Fruit fly (Drosophila melanogaster) whole organism, embryonic: ENCODE measurements around the gene IntS10.
A peak's percentile ranks its signal among the peaks of the same experiment; 100 is the strongest.

Experiments
- ATbp ChIP-seq: fragments of 200-800 bp; sonication (Bioruptor generic); optimal IDR thresholded peaks from 2 replicates; lab custom pipeline; 2017; ENCODE audit warnings: missing biosample characterization, mild to moderate bottlenecking, missing genetic modification characterization, missing genetic modification reagents
- Awh ChIP-seq: fragments of 200-800 bp; sonication (Bioruptor generic); IDR thresholded peaks from 2 replicates; pipeline ENCODE4, ENCODE4 v1.3.6; 2022; ENCODE audit warnings: missing biosample characterization, missing genetic modification characterization
- Blimp-1 ChIP-seq: fragments of 200-800 bp; sonication (Bioruptor generic); optimal IDR thresholded peaks from 3 replicates; lab custom pipeline; 2018; ENCODE audit warnings: missing biosample characterization, missing genetic modification characterization, mild to moderate bottlenecking, moderate library complexity, missing genetic modification reagents
- CG10267 ChIP-seq: fragments of 200-800 bp; sonication (Bioruptor generic); optimal IDR thresholded peaks from 2 replicates; lab custom pipeline; 2018; ENCODE audit warnings: missing biosample characterization, mild to moderate bottlenecking, missing genetic modification characterization, moderate library complexity
- CG12155 ChIP-seq: fragments of 200-800 bp; sonication (Bioruptor generic); optimal IDR thresholded peaks from 3 replicates; lab custom pipeline; 2016; ENCODE audit warnings: missing biosample characterization, missing genetic modification characterization
- CG12219 ChIP-seq: fragments of 200-800 bp; sonication (Bioruptor generic); optimal IDR thresholded peaks from 3 replicates; lab custom pipeline; 2018; ENCODE audit warnings: missing biosample characterization, mild to moderate bottlenecking, missing genetic modification characterization
- CG12769 ChIP-seq: fragments of 200-800 bp; sonication (Bioruptor generic); optimal IDR thresholded peaks from 2 replicates; lab custom pipeline; 2019; ENCODE audit warnings: missing biosample characterization, mild to moderate bottlenecking, missing genetic modification characterization, moderate library complexity
- CG13123 ChIP-seq: fragments of 200-800 bp; sonication (Bioruptor generic); optimal IDR thresholded peaks from 2 replicates; lab custom pipeline; 2016; ENCODE audit warnings: missing biosample characterization, missing genetic modification characterization
- CG13775 ChIP-seq: fragments of 200-800 bp; sonication (Bioruptor generic); optimal IDR thresholded peaks from 3 replicates; lab custom pipeline; 2017; ENCODE audit warnings: missing biosample characterization, mild to moderate bottlenecking, missing genetic modification characterization
- CG1647 ChIP-seq: fragments of 200-800 bp; sonication (Bioruptor generic); optimal IDR thresholded peaks from 3 replicates; lab custom pipeline; 2016; ENCODE audit warnings: missing biosample characterization, missing genetic modification characterization
- CG1792 ChIP-seq: fragments of 200-800 bp; sonication (Bioruptor generic); optimal IDR thresholded peaks from 2 replicates; lab custom pipeline; 2016; ENCODE audit warnings: missing biosample characterization, missing genetic modification characterization
- CG2199 ChIP-seq: fragments of 200-800 bp; sonication (Bioruptor generic); IDR thresholded peaks from 3 replicates; pipeline ENCODE4 v1.3.6; 2022; ENCODE audit warnings: missing biosample characterization, missing genetic modification characterization
- CG2875 ChIP-seq: fragments of 200-800 bp; sonication (Bioruptor generic); optimal IDR thresholded peaks from 2 replicates; lab custom pipeline; 2017; ENCODE audit warnings: missing biosample characterization, mild to moderate bottlenecking, missing genetic modification characterization, missing genetic modification reagents
- CG31365 ChIP-seq: fragments of 200-800 bp; sonication (Bioruptor generic); optimal IDR thresholded peaks from 2 replicates; lab custom pipeline; 2018; ENCODE audit warnings: missing biosample characterization, mild to moderate bottlenecking, missing genetic modification characterization
- CG3163 ChIP-seq: fragments of 200-800 bp; sonication (Bioruptor generic); optimal IDR thresholded peaks from 3 replicates; lab custom pipeline; 2016; ENCODE audit warnings: missing biosample characterization, missing genetic modification characterization
- CG42726 ChIP-seq: fragments of 200-800 bp; sonication (Bioruptor generic); IDR thresholded peaks from 2 replicates; pipeline ENCODE4 v1.3.6; 2022; ENCODE audit warnings: missing biosample characterization, missing genetic modification characterization; ENCODE audit not compliant: partially characterized antibody
- CG5953 ChIP-seq: fragments of 200-800 bp; sonication (Bioruptor generic); IDR thresholded peaks from 2 replicates; pipeline ENCODE4 v1.3.6; 2022; ENCODE audit warnings: missing biosample characterization, missing genetic modification characterization
- CG7556 ChIP-seq: fragments of 200-800 bp; sonication (Bioruptor generic); optimal IDR thresholded peaks from 2 replicates; lab custom pipeline; 2017; ENCODE audit warnings: missing biosample characterization, mild to moderate bottlenecking, missing genetic modification characterization
- CG7745 ChIP-seq: fragments of 200-800 bp; sonication (Bioruptor generic); optimal IDR thresholded peaks from 2 replicates; lab custom pipeline; 2018; ENCODE audit warnings: missing biosample characterization, mild to moderate bottlenecking, missing genetic modification characterization, moderate library complexity
- Dbx ChIP-seq: fragments of 200-800 bp; sonication (Bioruptor generic); IDR thresholded peaks from 3 replicates; pipeline ENCODE4 v1.3.6; 2022; ENCODE audit warnings: missing biosample characterization, missing genetic modification characterization
- Dfd ChIP-seq, 2 experiments: fragments of >200 bp; optimal IDR thresholded peaks; 2 replicates each; lab custom pipeline; 2017; ENCODE audit warnings: missing biosample characterization in 2 of 2, missing genetic modification characterization in 2 of 2
- Doc2 ChIP-seq: fragments of 200-800 bp; sonication (Bioruptor generic); IDR thresholded peaks from 2 replicates; pipeline ENCODE4 v1.3.6; 2022; ENCODE audit warnings: missing biosample characterization, missing genetic modification characterization
- Fer1 ChIP-seq: fragments of 200-800 bp; sonication (Bioruptor generic); optimal IDR thresholded peaks from 2 replicates; lab custom pipeline; 2017; ENCODE audit warnings: missing biosample characterization, mild to moderate bottlenecking, missing genetic modification characterization
- Gsc ChIP-seq: fragments of 200-800 bp; sonication (Bioruptor generic); IDR thresholded peaks from 2 replicates; pipeline ENCODE4 v1.3.6; 2022; ENCODE audit warnings: missing biosample characterization, missing genetic modification characterization
- H2.0 ChIP-seq: fragments of 200-800 bp; sonication (Bioruptor generic); IDR thresholded peaks from 2 replicates; pipeline ENCODE4 v1.3.6; 2022; ENCODE audit warnings: missing biosample characterization, missing genetic modification characterization
- HHEX ChIP-seq: fragments of 200-800 bp; sonication (Bioruptor generic); optimal IDR thresholded peaks from 3 replicates; lab custom pipeline; 2017; ENCODE audit warnings: missing biosample characterization, mild to moderate bottlenecking, missing genetic modification characterization, missing genetic modification reagents
- Hmx ChIP-seq: fragments of 200-800 bp; sonication (Bioruptor generic); optimal IDR thresholded peaks from 2 replicates; lab custom pipeline; 2016; ENCODE audit warnings: missing biosample characterization, missing genetic modification characterization
- Nf-YB ChIP-seq: fragments of 200-800 bp; sonication (Bioruptor generic); optimal IDR thresholded peaks from 3 replicates; lab custom pipeline; 2019; ENCODE audit warnings: missing biosample characterization, mild to moderate bottlenecking, missing genetic modification characterization, moderate library complexity
- Sox100B ChIP-seq: fragments of 200-800 bp; sonication (Bioruptor generic); optimal IDR thresholded peaks from 3 replicates; lab custom pipeline; 2018; ENCODE audit warnings: missing biosample characterization, mild to moderate bottlenecking, missing genetic modification characterization
- Stat92E ChIP-seq, 3 experiments: fragments of >200 bp in 2 of 3; fragments of 200-800 bp in 1 of 3; sonication (Bioruptor generic) in 1 of 3; optimal IDR thresholded peaks; 2 replicates each; lab custom pipeline; 2017 to 2019; ENCODE audit warnings: missing biosample characterization in 3 of 3, missing genetic modification characterization in 3 of 3, mild to moderate bottlenecking in 1 of 3, moderate library complexity in 1 of 3
- Trl ChIP-seq, 3 experiments: fragments of >200 bp in 2 of 3; fragments of 200-800 bp in 1 of 3; sonication (Bioruptor generic) in 1 of 3; optimal IDR thresholded peaks; 2 replicates in 1 of 3; 3 replicates in 2 of 3; lab custom pipeline; 2016 to 2017; ENCODE audit warnings: missing biosample characterization in 1 of 3, missing genetic modification characterization in 1 of 3
- ap ChIP-seq: fragments of 200-800 bp; sonication (Bioruptor generic); IDR thresholded peaks from 2 replicates; pipeline ENCODE4 v1.3.6; 2022; ENCODE audit warnings: missing biosample characterization, missing genetic modification characterization
- chn ChIP-seq: fragments of 200-800 bp; sonication (Bioruptor generic); optimal IDR thresholded peaks from 2 replicates; lab custom pipeline; 2016; ENCODE audit warnings: missing biosample characterization, missing genetic modification characterization
- ci ChIP-seq: fragments of 200-800 bp; sonication (Bioruptor generic); IDR thresholded peaks from 3 replicates; pipeline ENCODE4 v1.3.6; 2022; ENCODE audit warnings: missing biosample characterization, missing genetic modification characterization
- gcm ChIP-seq: fragments of 200-800 bp; sonication (Bioruptor generic); optimal IDR thresholded peaks from 2 replicates; lab custom pipeline; 2019; ENCODE audit warnings: missing biosample characterization, mild to moderate bottlenecking, missing genetic modification characterization, moderate library complexity
- her ChIP-seq: fragments of 200-800 bp; sonication (Bioruptor generic); optimal IDR thresholded peaks from 2 replicates; lab custom pipeline; 2016; ENCODE audit warnings: missing biosample characterization, missing genetic modification characterization
- inv ChIP-seq: fragments of 200-800 bp; sonication (Bioruptor generic); IDR thresholded peaks from 2 replicates; pipeline ENCODE4 v1.3.6; 2022; ENCODE audit warnings: missing biosample characterization, missing genetic modification characterization; ENCODE audit not compliant: partially characterized antibody
- lilli ChIP-seq: fragments of 200-800 bp; sonication (Bioruptor generic); optimal IDR thresholded peaks from 3 replicates; lab custom pipeline; 2016; ENCODE audit warnings: missing biosample characterization, missing genetic modification characterization
- lola ChIP-seq, 3 experiments: fragments of >200 bp in 2 of 3; fragments of 200-800 bp in 1 of 3; sonication (Bioruptor generic) in 1 of 3; optimal IDR thresholded peaks; 2 replicates each; lab custom pipeline; 2017 to 2019; ENCODE audit warnings: missing biosample characterization in 3 of 3, missing genetic modification characterization in 3 of 3, mild to moderate bottlenecking in 1 of 3, moderate library complexity in 1 of 3
- onecut ChIP-seq: fragments of 200-800 bp; sonication (Bioruptor generic); IDR thresholded peaks from 2 replicates; pipeline ENCODE4 v1.3.6; 2022; ENCODE audit warnings: missing biosample characterization, missing genetic modification characterization
- pita ChIP-seq: fragments of 200-800 bp; sonication (Bioruptor generic); optimal IDR thresholded peaks from 2 replicates; lab custom pipeline; 2017; ENCODE audit warnings: missing biosample characterization, mild to moderate bottlenecking, missing genetic modification characterization
- pnt ChIP-seq: fragments of 200-800 bp; sonication (Bioruptor generic); optimal IDR thresholded peaks from 3 replicates; lab custom pipeline; 2016; ENCODE audit warnings: missing biosample characterization, missing genetic modification characterization
- pzg ChIP-seq: fragments of 200-800 bp; sonication (Bioruptor generic); optimal IDR thresholded peaks from 3 replicates; lab custom pipeline; 2018; ENCODE audit warnings: missing biosample characterization, mild to moderate bottlenecking, missing genetic modification characterization, moderate library complexity
- ranshi ChIP-seq: fragments of 200-800 bp; sonication (Bioruptor generic); IDR thresholded peaks from 2 replicates; pipeline ENCODE4 v1.3.6; 2022; ENCODE audit warnings: missing biosample characterization, missing genetic modification characterization
- row ChIP-seq: fragments of 200-800 bp; sonication (Bioruptor generic); IDR thresholded peaks from 3 replicates; pipeline ENCODE4 v1.3.6; 2022; ENCODE audit warnings: missing biosample characterization, missing genetic modification characterization
- slp2 ChIP-seq: fragments of 200-800 bp; sonication (Bioruptor generic); optimal IDR thresholded peaks from 2 replicates; lab custom pipeline; 2016; ENCODE audit warnings: missing biosample characterization, missing genetic modification characterization
- sqz ChIP-seq: fragments of 200-800 bp; sonication (Bioruptor generic); optimal IDR thresholded peaks from 3 replicates; lab custom pipeline; 2018; ENCODE audit warnings: missing biosample characterization, mild to moderate bottlenecking, missing genetic modification characterization
- tgo ChIP-seq: fragments of 200-800 bp; sonication (Bioruptor generic); IDR thresholded peaks from 3 replicates; pipeline ENCODE4 v1.3.6; 2022; ENCODE audit warnings: missing biosample characterization, missing genetic modification characterization
- tup ChIP-seq: fragments of 200-800 bp; sonication (Bioruptor generic); optimal IDR thresholded peaks from 2 replicates; lab custom pipeline; 2016; ENCODE audit warnings: missing biosample characterization, mild to moderate bottlenecking, missing genetic modification characterization, moderate library complexity
- tx ChIP-seq: fragments of 200-800 bp; sonication (Bioruptor generic); optimal IDR thresholded peaks from 2 replicates; lab custom pipeline; 2016; ENCODE audit warnings: missing biosample characterization, missing genetic modification characterization

IntS10 gene

dm6 chr3L:3852842-3853241, 46.3 kb downstream of the IntS10 start (continued):
- peak; percentile 92 for TF ChIP-seq ci (GFP tag; lab: Robert Waterston, UW)
- peak; percentile 48; the same call in 1 of the 2 replicates for TF ChIP-seq CG5953 (GFP tag; lab: Robert Waterston, UW)
- TF ChIP-seq CG12769 (tag; lab: Kevin White, UChicago) = peak; percentile 39
- TF ChIP-seq Stat92E (GFP tag; optimal IDR thresholded peaks at IDR 0.05; lab: Kevin White, UChicago) = no peak
- no peak for TF ChIP-seq Dfd (GFP tag; optimal IDR thresholded peaks at IDR 0.05; lab: Kevin White, UChicago)
- TF ChIP-seq tup = peak; percentile 42
- TF ChIP-seq ATbp (GFP tag; lab: Kevin White, UChicago) = peak; percentile 74
- no peak for TF ChIP-seq Hmx (GFP tag; lab: Kevin White, UChicago)
- TF ChIP-seq Sox100B (GFP tag; lab: Kevin White, UChicago) = peak; percentile 21
- TF ChIP-seq CG13123 (GFP tag; lab: Kevin White, UChicago) = peak; percentile 10
- TF ChIP-seq Nf-YB = peak; percentile 65
- peak; percentile 30; the same call in 1 of the 2 replicates for TF ChIP-seq ranshi
- TF ChIP-seq CG3163 = no peak
- peak; percentile 38 for TF ChIP-seq slp2 (GFP tag; lab: Kevin White, UChicago)
- peak; percentile 34 for TF ChIP-seq gcm (GFP tag; lab: Kevin White, UChicago)
- TF ChIP-seq Trl (optimal IDR thresholded peaks at IDR 0.05; lab: Kevin White, UChicago) = no peak
- peak; percentile 1 for TF ChIP-seq Trl (GFP tag; optimal IDR thresholded peaks at IDR 0.05; lab: Kevin White, UChicago)
- peak in 1 of 3 experiments; percentile 67 for TF ChIP-seq lola (GFP tag; optimal IDR thresholded peaks at IDR 0.05; lab: Kevin White, UChicago)
- no peak for TF ChIP-seq HHEX
- TF ChIP-seq pita = no peak
- TF ChIP-seq H2.0 (GFP tag; lab: Robert Waterston, UW) = peak; percentile 24; the same call in 1 of the 2 replicates
- TF ChIP-seq CG2875 (GFP tag; lab: Kevin White, UChicago) = no peak
- TF ChIP-seq tgo = no peak; the same call in 2 of the 3 replicates
- peak; percentile 56 for TF ChIP-seq Blimp-1 (GFP tag; lab: Kevin White, UChicago)
- TF ChIP-seq pnt (GFP tag; lab: Kevin White, UChicago) = peak; percentile 42
- TF ChIP-seq CG2199 (GFP tag; lab: Robert Waterston, UW) = no peak
- TF ChIP-seq lilli (GFP tag; lab: Kevin White, UChicago) = peak; percentile 44
- no peak for TF ChIP-seq CG1792
- TF ChIP-seq CG1647 (GFP tag; lab: Kevin White, UChicago) = no peak
- TF ChIP-seq sqz = no peak
- no peak for TF ChIP-seq Fer1 (GFP tag; lab: Kevin White, UChicago)
- no peak for TF ChIP-seq inv (GFP tag; lab: Robert Waterston, UW)
- peak; percentile 71 for TF ChIP-seq CG12219 (GFP tag; lab: Kevin White, UChicago)
- TF ChIP-seq CG7556 (GFP tag; lab: Kevin White, UChicago) = peak; percentile 22
- no peak for TF ChIP-seq CG31365 (tag; lab: Kevin White, UChicago)
- TF ChIP-seq her (GFP tag; lab: Kevin White, UChicago) = no peak
- peak; percentile 50 for TF ChIP-seq ap (GFP tag; lab: Robert Waterston, UW)
- peak; percentile 60 for TF ChIP-seq row (GFP tag; lab: Robert Waterston, UW)
- no peak for TF ChIP-seq pzg
- TF ChIP-seq tx = peak; percentile 39
- peak; percentile 48 for TF ChIP-seq chn (GFP tag; lab: Kevin White, UChicago)
- TF ChIP-seq CG10267 (tag; lab: Kevin White, UChicago) = peak; percentile 22
- TF ChIP-seq onecut (GFP tag; lab: Robert Waterston, UW) = peak; percentile 40
- TF ChIP-seq CG13775 = peak; percentile 12
- no peak for TF ChIP-seq CG7745 (tag; lab: Kevin White, UChicago)
- TF ChIP-seq Gsc (GFP tag; lab: Robert Waterston, UW) = peak; percentile 42; the same call in 1 of the 2 replicates
- no peak for TF ChIP-seq CG12155
- peak; percentile 90 for TF ChIP-seq Awh (GFP tag; lab: Robert Waterston, UW)
- no peak for TF ChIP-seq Doc2 (GFP tag; lab: Robert Waterston, UW)
- no peak for TF ChIP-seq CG42726
- TF ChIP-seq Dbx = no peak
